Fruit fly (Drosophila melanogaster) whole organism, adult: Measurements from ENCODE around the gene CG33489.

ENCODE experiments used
- CG11617 ChIP-seq: fragments of 200-800 bp; sonication (Bioruptor generic); optimal IDR thresholded peaks from 2 replicates; lab custom pipeline; 2017; ENCODE audit warnings: mild to moderate bottlenecking, missing biosample characterization, missing genetic modification reagents, missing genetic modification characterization
- CG12768 ChIP-seq: fragments of 200-800 bp; sonication (Bioruptor generic); optimal IDR thresholded peaks from 2 replicates; lab custom pipeline; 2017; ENCODE audit warnings: missing biosample characterization, missing genetic modification characterization, mild to moderate bottlenecking, moderate library complexity, missing genetic modification reagents
- CG14711 ChIP-seq: fragments of 200-800 bp; sonication (Bioruptor generic); optimal IDR thresholded peaks from 2 replicates; lab custom pipeline; 2018; ENCODE audit warnings: missing biosample characterization, mild to moderate bottlenecking, missing genetic modification characterization, moderate library complexity
- CG1620 ChIP-seq: fragments of 200-800 bp; sonication (Bioruptor generic); optimal IDR thresholded peaks from 2 replicates; lab custom pipeline; 2016; ENCODE audit warnings: missing biosample characterization, missing genetic modification characterization
- CG33017 ChIP-seq: fragments of 200-800 bp; sonication (Bioruptor generic); optimal IDR thresholded peaks from 2 replicates; lab custom pipeline; 2018; ENCODE audit warnings: missing biosample characterization, mild to moderate bottlenecking, missing genetic modification characterization, moderate library complexity
- CG5204 ChIP-seq: fragments of 200-800 bp; sonication (Bioruptor generic); optimal IDR thresholded peaks from 2 replicates; lab custom pipeline; 2016; ENCODE audit warnings: missing biosample characterization, missing genetic modification characterization
- CG7045 ChIP-seq: fragments of 200-800 bp; sonication (Bioruptor generic); optimal IDR thresholded peaks from 2 replicates; lab custom pipeline; 2017; ENCODE audit warnings: missing biosample characterization, mild to moderate bottlenecking, missing genetic modification characterization
- CG7101 ChIP-seq: fragments of 200-800 bp; sonication (Bioruptor generic); optimal IDR thresholded peaks from 2 replicates; lab custom pipeline; 2018; ENCODE audit warnings: missing biosample characterization, mild to moderate bottlenecking, missing genetic modification characterization, moderate library complexity
- Clk ChIP-seq: fragments of 200-800 bp; sonication (Bioruptor generic); optimal IDR thresholded peaks from 2 replicates; lab custom pipeline; 2017; ENCODE audit warnings: missing biosample characterization, missing genetic modification characterization
- Crg-1 ChIP-seq: fragments of 200-800 bp; sonication (Bioruptor generic); optimal IDR thresholded peaks from 2 replicates; lab custom pipeline; 2016; ENCODE audit warnings: missing biosample characterization, missing genetic modification characterization
- Hr96 ChIP-seq: fragments of 200-800 bp; sonication (Bioruptor generic); optimal IDR thresholded peaks from 2 replicates; lab custom pipeline; 2016; ENCODE audit warnings: missing biosample characterization, missing genetic modification characterization
- Mnt ChIP-seq: fragments of 200-800 bp; sonication (Bioruptor generic); optimal IDR thresholded peaks from 2 replicates; lab custom pipeline; 2016; ENCODE audit warnings: missing biosample characterization, mild to moderate bottlenecking, missing genetic modification characterization
- bab1 ChIP-seq: fragments of 200-800 bp; sonication (Bioruptor generic); optimal IDR thresholded peaks from 3 replicates; lab custom pipeline; 2019; ENCODE audit warnings: missing biosample characterization, mild to moderate bottlenecking, missing genetic modification characterization, moderate library complexity
- cic ChIP-seq: fragments of 200-800 bp; sonication (Bioruptor generic); optimal IDR thresholded peaks from 2 replicates; lab custom pipeline; 2017; ENCODE audit warnings: missing biosample characterization, mild to moderate bottlenecking, missing genetic modification characterization, moderate library complexity
- cnc ChIP-seq, 2 experiments: fragments of >200 bp; optimal IDR thresholded peaks; 2 replicates each; lab custom pipeline; 2017
- kay ChIP-seq: fragments of 200-800 bp; sonication (Bioruptor generic); peaks from one replicate; lab custom pipeline; 2016; ENCODE audit warnings: missing biosample characterization, missing genetic modification characterization, borderline replicate concordance
- ovo ChIP-seq: fragments of 200-800 bp; sonication (Bioruptor generic); optimal IDR thresholded peaks from 2 replicates; lab custom pipeline; 2016; ENCODE audit warnings: missing biosample characterization, missing genetic modification characterization
- pad ChIP-seq: fragments of 200-800 bp; sonication (Bioruptor generic); optimal IDR thresholded peaks from 3 replicates; lab custom pipeline; 2017; ENCODE audit warnings: missing biosample characterization, missing genetic modification characterization, mild to moderate bottlenecking, moderate library complexity, missing genetic modification reagents
- tj ChIP-seq: fragments of 200-800 bp; sonication (Bioruptor generic); optimal IDR thresholded peaks from 3 replicates; lab custom pipeline; 2017; ENCODE audit warnings: missing biosample characterization, mild to moderate bottlenecking, missing genetic modification characterization, moderate library complexity
- toe ChIP-seq: fragments of 200-800 bp; sonication (Bioruptor generic); optimal IDR thresholded peaks from 2 replicates; lab custom pipeline; 2016; ENCODE audit warnings: missing biosample characterization, missing genetic modification characterization

Gene CG33489

DNA sequence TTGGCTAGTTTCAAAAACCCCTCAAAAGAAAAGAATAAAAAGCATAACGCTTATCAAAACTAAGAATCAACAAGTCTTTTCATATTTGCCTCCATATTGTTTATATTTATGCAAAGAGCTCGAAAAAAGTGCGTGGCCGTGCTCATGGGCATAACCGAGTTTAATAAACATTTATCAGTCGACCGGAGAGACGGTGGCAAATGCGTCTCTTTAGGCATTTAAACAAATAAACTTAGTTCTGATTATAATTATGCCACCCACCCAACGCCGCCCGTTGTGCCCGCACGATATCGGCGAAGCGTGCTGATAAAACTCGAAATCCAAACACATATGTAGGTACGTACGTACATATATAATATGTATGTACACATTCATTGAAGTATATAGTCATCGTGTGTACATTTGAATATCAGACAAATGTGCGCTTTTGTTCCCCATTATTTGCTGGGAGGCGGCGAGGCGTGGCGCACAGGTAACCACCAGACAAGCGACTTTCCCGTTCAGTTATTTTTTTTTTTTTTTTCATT lies 48.4 kb downstream of the CG33489 start:
- TF ChIP-seq kay (GFP tag; lab: Kevin White, UChicago) (no peak), Mnt (GFP tag; lab: Kevin White, UChicago) (peak; percentile 33), cnc (optimal IDR thresholded peaks at IDR 0.05; lab: Kevin White, UChicago) (no peak), pad (no peak), CG12768 (GFP tag; lab: Kevin White, UChicago) (peak; percentile 46), CG1620 (GFP tag; lab: Kevin White, UChicago) (no peak), cic (peak; percentile 57), tj (GFP tag; lab: Kevin White, UChicago) (no peak), Clk (GFP tag; lab: Kevin White, UChicago) (no peak), CG33017 (peak; percentile 8), toe (GFP tag; lab: Kevin White, UChicago) (no peak), CG7101 (peak; percentile 37), bab1 (GFP tag; lab: Kevin White, UChicago) (no peak), CG11617 (GFP tag; lab: Kevin White, UChicago) (no peak), CG5204 (GFP tag; lab: Kevin White, UChicago) (no peak), CG7045 (peak; percentile 53), CG14711 (tag; lab: Kevin White, UChicago) (no peak), ovo (GFP tag; lab: Kevin White, UChicago) (peak; percentile 38), Crg-1 (GFP tag; lab: Kevin White, UChicago) (peak; percentile 39), Hr96 (GFP tag; lab: Kevin White, UChicago) (no peak)

DNA sequence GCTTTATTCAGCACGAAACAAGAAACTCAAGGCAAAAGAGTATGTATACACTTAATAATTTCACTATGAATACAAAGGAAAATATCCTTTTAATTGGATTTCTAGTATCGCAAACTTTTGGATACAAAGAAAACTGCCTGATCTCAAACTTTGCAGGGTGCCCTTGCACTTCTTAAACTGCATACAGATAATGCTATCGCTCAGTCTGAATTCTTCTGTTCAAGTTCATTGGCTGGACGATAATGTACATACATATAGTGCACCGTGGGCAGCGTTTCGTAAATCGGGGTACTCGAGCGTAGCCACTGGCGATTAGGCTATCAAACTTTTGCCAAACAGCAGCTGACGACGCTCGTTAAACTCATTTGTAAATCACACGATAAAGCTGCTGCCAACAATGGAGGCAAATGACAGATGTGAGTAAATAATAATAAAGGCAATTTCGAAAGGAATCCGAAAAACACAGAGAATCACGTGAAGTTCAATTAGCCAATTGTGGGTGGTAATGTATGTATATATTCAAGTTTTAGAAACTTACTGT lies 50.1 kb downstream of the CG33489 start:
- TF ChIP-seq CG12768 (GFP tag; lab: Kevin White, UChicago) (peak; percentile 32), CG5204 (GFP tag; lab: Kevin White, UChicago) (no peak), CG11617 (GFP tag; lab: Kevin White, UChicago) (no peak), cic (peak; percentile 64), kay (GFP tag; lab: Kevin White, UChicago) (no peak)

DNA sequence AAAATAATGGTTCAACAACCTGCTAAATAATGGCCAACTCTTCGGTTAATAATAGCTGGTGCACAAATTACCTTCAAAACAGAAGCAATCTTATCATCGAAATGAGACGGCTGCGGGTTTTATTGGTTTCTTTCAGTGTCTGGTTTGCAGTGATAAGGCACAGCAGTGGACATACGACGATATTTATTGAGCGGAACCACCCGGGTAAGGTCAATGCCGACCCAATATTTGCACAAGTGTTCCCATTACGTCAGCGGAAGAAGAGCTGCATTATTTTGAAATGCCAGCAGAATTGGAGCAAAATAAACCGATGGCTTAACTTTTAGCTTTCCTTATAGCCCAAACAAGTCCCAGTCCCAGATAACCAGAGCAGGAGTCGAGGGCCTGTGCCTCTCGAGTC lies 51.1 kb downstream of the CG33489 start:
- TF ChIP-seq CG14711 (tag; lab: Kevin White, UChicago) (no peak), cic (no peak), kay (GFP tag; lab: Kevin White, UChicago) (peak; percentile 61), Mnt (GFP tag; lab: Kevin White, UChicago) (no peak), Crg-1 (GFP tag; lab: Kevin White, UChicago) (no peak), CG7045 (no peak), Clk (GFP tag; lab: Kevin White, UChicago) (no peak), pad (no peak), cnc (optimal IDR thresholded peaks at IDR 0.05; lab: Kevin White, UChicago) (no peak), bab1 (GFP tag; lab: Kevin White, UChicago) (no peak), toe (GFP tag; lab: Kevin White, UChicago) (no peak), CG1620 (GFP tag; lab: Kevin White, UChicago) (no peak), CG12768 (GFP tag; lab: Kevin White, UChicago) (no peak), tj (GFP tag; lab: Kevin White, UChicago) (peak; percentile 20), ovo (GFP tag; lab: Kevin White, UChicago) (peak; percentile 12), Hr96 (GFP tag; lab: Kevin White, UChicago) (no peak), CG5204 (GFP tag; lab: Kevin White, UChicago) (no peak)
